Worm (Caenorhabditis elegans) whole organism, L4/young adult: ENCODE data around the gene F21D5.7.

Experiments
- W03F9.2 ChIP-seq: fragments of 150-350 bp; optimal IDR thresholded peaks from 2 replicates; lab custom pipeline; 2014; ENCODE audit warnings: missing biosample characterization, missing genetic modification characterization
- dao-5 ChIP-seq: sonication (generic microtip); optimal IDR thresholded peaks from 2 replicates; lab custom pipeline; 2016; ENCODE audit warnings: missing genotype, missing genetic modification characterization, moderate library complexity, missing compliant biosample characterization
- him-1 ChIP-seq: sonication (generic microtip); optimal IDR thresholded peaks from 2 replicates; lab custom pipeline; 2016; ENCODE audit warnings: missing genotype, missing genetic modification reagents, missing genetic modification characterization, missing compliant biosample characterization

F21D5.7 gene

DNA sequence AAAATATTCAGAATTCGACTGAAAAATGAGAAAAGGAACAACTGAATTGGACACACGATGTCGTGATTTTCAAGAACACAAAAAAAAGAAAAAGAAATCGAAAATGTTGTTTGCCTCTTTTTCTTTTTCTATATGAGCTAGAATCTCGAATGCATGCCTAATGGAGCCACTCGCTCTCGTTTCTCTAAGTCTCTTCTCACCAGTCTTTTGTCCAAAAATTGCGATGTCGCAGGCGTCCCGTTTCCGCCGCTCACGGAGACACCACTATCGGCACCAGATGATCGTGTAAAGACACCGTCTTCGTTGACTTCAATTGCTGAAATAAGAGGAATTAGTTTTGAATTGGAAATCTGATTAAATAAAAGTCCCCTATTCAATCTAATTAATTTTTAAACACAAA, 15.1 kb upstream of the F21D5.7 start:
- TF ChIP-seq dao-5 (tag; lab: Kevin White, UChicago) (no peak), W03F9.2 (no peak), him-1 (tag; lab: Kevin White, UChicago) (no peak)

DNA sequence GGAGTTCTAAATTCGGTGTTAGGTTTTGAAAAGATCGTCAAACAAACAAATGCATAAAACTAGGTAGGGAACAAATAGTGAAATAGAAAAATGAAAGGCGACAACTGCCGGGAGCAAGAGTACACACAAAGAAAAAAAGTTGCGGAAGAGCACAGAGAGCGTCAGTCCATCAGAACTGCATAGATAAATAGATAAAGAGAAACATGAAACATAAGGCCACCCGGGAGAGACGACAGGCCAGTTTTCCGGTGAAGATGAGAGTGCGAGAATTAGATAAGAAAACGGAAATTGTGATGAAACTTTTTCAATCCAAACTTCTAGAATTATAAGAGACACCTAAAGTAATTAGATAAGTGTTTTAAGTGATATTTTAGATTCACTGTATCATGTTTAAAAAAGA, 14.2 kb upstream of the F21D5.7 start:
- TF ChIP-seq him-1 (tag; lab: Kevin White, UChicago) (no peak), W03F9.2 (no peak), dao-5 (tag; lab: Kevin White, UChicago) (no peak)

DNA sequence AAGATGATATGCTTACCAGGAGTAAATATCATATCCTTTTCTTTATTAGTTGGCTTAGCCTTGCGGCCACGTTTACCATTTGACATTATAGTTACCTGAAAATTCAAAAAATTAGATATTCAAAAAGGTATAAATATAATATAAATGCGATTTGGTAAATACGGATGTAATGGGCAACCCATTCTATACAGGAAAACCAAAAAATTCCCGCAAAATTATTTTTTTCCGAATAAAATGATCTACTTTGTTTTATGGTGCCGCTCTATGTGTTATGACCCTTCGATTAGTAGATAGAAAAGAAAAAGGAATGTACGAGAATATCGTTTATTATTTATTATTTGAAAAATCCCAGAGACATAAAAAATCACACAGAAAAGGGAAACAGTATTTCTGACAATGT, 11.2 kb upstream of the F21D5.7 start, which contains the start of gene elli-1:
Gene elli-1, minus strand, starts transcription at position 101 of the 400 bp plus-strand sequence.
- TF ChIP-seq dao-5 (tag; lab: Kevin White, UChicago) (no peak), him-1 (tag; lab: Kevin White, UChicago) (no peak), W03F9.2 (no peak)

DNA sequence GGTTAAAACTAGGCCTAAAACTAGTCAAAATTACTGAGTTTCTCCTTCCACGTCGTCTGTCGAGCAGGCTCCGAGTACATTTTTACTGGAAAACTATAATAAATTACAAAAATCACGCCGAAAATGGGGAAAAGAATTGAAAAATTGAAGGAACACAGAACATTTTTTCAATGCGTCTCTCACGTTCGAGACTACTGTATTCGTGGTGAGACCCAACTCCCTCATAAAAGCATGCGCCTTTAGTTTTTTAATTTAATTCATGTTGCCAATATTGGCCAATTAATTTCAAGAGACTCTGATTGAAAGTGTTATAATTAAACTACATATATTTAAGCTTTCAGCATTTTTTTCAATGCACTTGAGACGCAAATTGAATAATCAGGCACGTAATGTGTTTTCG, 10.6 kb upstream of the F21D5.7 start:
- TF ChIP-seq him-1 (tag; lab: Kevin White, UChicago) (no peak), dao-5 (tag; lab: Kevin White, UChicago) (no peak), W03F9.2 (no peak)

DNA sequence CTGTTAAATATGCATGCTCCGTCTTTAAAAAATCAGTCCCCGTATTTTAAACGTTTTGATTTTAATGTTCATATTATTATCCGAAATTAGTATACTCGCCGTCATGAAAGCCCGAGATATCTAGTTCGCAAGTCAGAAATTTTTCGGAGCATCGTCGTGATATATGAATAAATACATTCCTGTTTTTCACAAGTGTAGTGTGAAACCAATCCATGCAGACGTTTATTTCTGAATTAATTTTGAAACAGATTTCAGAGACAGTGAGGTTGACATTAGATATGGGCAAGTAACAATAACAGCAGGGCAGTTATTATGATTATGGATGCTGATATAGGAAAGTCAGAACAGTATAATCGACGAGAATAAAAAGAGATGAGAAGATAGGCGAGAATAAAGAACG, 9.0 kb upstream of the F21D5.7 start:
- no peak for TF ChIP-seq dao-5 (tag; lab: Kevin White, UChicago)
- TF ChIP-seq W03F9.2, result no peak
- TF ChIP-seq him-1 (tag; lab: Kevin White, UChicago), result no peak

DNA sequence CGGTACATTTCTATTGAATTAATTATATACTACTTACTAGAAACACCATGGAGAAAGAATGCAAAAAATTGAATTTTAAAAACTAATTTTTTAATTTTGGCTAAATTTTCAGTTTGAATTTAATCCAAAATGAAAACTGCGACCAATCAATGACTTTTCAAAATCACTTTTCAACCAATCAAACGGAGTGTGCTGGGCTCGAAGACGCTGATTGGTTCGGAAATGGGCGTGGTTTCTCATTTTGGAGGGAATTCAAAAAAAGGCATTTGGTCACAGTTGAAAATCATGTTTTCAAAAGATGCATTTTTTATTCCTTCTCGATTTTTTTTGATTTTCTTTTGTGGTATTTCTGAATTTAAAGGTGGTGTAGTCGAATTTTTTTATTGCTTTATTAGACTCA, 5.5 kb upstream of the F21D5.7 start:
- TF ChIP-seq W03F9.2, result no peak
- no peak for TF ChIP-seq dao-5 (tag; lab: Kevin White, UChicago)
- TF ChIP-seq him-1 (tag; lab: Kevin White, UChicago), result no peak

DNA sequence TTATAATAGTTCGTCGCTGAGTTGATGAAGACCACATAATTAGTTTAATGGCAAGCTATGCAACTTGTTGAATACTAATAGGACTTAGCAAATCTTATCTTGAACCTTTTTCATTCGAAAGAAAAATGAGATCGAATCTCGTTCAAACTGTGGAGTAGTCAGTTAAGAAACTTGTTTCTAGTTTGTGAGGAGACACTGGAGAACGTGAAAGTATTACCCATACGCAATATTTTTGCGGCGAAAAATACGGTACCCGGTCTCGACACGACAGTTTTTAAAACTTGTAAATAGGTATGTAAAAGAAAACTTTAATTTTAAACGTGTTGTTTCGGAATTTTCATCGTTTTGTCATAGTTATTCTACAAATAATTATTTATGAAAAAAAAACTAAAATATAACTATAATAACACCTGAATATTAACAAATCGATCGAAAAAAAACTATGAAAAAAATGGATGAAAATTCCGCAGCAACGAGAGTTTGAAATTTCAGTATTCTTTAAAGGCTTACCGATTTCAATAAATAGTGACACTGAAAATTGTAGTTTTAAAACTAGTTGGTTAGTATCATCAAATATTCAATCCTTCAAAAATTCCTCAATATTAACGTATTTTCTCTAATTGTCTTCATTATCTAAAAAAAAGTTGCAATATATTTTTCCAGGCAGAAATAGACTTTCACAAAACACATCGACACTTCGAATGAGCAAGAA, 2.2 kb upstream of the F21D5.7 start, which contains the start of the genes F20C5.7 and parg-1:
Gene F20C5.7, minus strand, starts transcription at position 101 of the 712 bp plus-strand sequence.
Gene parg-1, plus strand, starts transcription at position 662 of the 712 bp plus-strand sequence.
- no peak for TF ChIP-seq W03F9.2
- TF ChIP-seq dao-5 (tag; lab: Kevin White, UChicago), result no peak
- TF ChIP-seq him-1 (tag; lab: Kevin White, UChicago), result no peak

DNA sequence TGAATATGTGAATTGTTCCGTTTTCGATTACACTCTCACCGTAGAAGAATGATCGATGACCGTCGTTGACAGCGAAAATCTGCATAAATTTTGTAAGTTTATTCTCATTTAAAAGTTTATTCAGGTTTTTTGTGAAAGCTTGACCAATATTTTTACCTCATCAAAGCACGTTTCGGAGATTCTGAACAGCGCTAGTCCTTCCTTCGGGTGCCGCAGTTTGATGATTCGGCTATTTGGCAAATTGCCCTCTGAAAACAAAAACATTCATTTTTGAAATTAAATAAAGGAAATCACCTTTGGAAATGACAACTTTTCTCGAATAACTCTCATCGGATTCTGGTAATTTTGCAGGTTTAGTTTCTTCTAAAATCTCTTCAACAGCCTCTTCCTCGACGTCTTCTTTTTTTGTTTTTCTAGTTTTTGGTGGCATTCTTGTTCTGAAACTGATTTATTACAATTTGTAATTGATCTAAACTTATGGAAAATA, 2.5 kb downstream of the F21D5.7 start, which contains the start of gene F21D5.6:
Gene F21D5.6, minus strand, starts transcription at position 437 of the 487 bp plus-strand sequence.
- TF ChIP-seq him-1 (tag; lab: Kevin White, UChicago) (no peak), W03F9.2 (no peak), dao-5 (tag; lab: Kevin White, UChicago) (no peak)

DNA sequence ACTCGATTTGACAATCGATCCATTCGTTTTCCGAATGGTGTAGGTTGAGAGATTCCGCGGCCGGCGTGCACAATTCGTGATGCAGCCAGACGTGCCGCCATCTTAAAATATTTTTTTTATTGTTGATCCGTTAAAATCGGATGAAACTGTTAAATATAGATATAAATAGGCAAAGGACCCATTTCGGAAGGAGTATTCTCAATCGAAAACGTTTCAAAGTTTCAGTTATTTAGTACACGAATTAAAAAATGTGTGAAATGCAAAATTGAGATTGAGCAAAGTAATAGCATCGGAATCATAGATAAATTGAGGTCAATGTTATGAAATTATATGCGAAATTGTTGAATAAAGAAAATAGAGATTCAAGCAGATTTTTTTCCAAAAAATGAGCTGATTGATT, 3.6 kb downstream of the F21D5.7 start, which contains the start of gene mrps-33:
Gene mrps-33, minus strand, starts transcription at position 101 of the 400 bp plus-strand sequence.
- TF ChIP-seq him-1 (tag; lab: Kevin White, UChicago) (no peak), dao-5 (tag; lab: Kevin White, UChicago) (no peak), W03F9.2 (no peak)

DNA sequence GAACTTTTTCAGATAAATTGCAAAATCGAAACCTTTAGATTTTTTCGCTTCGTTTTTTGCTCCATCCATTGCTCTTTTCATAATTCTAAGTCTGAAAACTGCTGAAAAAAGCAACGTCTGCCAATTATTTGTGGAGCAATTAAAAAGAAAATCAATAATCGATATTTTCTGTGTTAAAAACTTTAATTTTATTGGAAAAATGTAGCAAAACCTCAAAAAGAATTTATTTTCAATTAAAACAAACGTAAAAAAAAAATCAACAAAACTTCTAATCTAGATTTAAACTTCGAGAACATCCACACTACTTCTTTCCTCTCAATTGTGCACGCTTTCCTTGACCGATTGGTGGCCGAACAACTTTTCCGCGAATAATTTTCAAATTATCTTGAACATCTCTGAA, 4.2 kb downstream of the F21D5.7 start, which contains the start of gene F21D5.5:
Gene F21D5.5, minus strand, starts transcription at position 101 of the 400 bp plus-strand sequence.
- TF ChIP-seq dao-5 (tag; lab: Kevin White, UChicago), result no peak
- TF ChIP-seq W03F9.2, result no peak
- TF ChIP-seq him-1 (tag; lab: Kevin White, UChicago), result no peak

DNA sequence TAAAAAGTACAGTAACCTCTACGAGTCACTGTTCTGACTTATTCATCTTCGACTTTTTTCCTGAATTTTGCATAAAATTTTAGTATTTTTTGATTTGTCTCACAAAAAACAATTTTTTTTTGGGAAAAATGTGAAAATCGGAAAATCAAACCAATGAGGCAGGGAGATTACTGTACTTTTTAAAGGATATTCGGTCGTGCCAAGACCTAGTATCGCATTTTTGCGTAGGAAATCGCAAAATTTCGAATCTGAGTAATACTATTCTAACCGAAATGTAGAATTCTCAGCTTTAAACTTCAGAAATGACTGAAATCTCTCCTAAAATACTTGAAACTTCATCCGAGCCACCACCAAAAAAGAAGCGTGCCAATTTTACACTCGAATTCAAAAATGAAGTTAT, 5.7 kb downstream of the F21D5.7 start, which contains the start of gene F21D5.4:
Gene F21D5.4, plus strand, starts transcription at position 301 of the 400 bp plus-strand sequence.
- TF ChIP-seq dao-5 (tag; lab: Kevin White, UChicago), result no peak
- TF ChIP-seq W03F9.2, result no peak

DNA sequence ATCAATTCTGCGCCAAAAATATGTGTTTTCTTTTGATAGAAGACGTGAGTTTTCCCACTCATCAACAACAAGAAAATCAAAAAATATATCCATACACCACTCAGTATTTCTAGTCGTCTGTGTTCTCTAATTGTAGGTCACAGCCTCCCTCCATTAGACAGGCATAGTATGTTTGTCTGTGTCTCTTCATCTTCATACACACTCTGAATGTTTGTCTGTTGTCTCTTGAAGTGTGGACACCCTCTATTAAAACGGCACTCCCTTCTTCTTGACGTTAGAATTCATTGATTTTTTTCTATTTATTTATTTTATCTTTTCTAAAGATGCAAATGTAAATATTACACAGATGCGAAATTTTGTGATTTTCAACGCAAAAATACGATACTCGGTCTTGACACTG, 6.2 kb downstream of the F21D5.7 start:
- TF ChIP-seq W03F9.2, result peak; percentile 10
- TF ChIP-seq dao-5 (tag; lab: Kevin White, UChicago), result no peak

DNA sequence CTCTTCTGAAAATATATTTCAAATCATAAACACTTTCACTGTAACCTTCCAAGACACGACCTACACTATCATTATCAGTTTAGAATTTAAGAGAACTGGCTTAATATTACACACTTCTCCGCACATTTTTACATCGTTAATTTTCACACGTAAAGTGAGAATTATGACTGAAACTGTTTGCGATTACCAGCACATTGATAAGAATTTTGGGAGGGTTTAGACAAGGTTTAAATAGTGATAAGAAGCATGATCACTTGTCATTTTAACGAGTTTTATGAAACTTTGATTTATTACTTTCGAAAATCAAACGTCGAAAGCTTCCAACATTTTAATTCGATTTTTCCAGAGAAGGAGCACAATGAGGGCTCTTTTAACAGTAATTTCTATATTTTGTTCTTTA, 13.0 kb downstream of the F21D5.7 start, which contains the start of gene F21D5.3:
Gene F21D5.3, plus strand, starts transcription at position 347 of the 400 bp plus-strand sequence.
- TF ChIP-seq W03F9.2, result no peak
- no peak for TF ChIP-seq dao-5 (tag; lab: Kevin White, UChicago)
- TF ChIP-seq him-1 (tag; lab: Kevin White, UChicago), result no peak

DNA sequence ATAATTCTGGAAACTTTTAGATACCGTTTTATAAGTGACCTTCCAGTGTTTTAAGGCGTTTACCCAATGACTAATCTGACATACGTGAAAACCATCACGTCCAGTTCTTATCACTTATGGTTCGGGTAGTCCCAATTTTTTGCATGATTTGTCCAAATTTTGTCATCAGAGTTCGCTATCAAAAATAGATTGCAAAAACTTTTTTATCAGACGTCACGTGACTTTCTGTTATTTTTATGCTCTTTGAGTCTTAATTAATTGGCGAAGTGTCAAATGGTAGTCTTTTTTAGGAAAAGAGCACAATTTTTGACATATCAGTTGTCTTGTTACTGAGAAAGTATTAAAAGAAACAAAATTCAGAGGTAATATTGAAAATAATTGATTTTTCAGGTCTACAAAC, 13.9 kb downstream of the F21D5.7 start:
- no peak for TF ChIP-seq him-1 (tag; lab: Kevin White, UChicago)
- TF ChIP-seq dao-5 (tag; lab: Kevin White, UChicago), result no peak
- TF ChIP-seq W03F9.2, result no peak
